Fruit fly (Drosophila melanogaster) whole organism, embryonic: ENCODE measurements around the gene Ldaf1.
A peak's percentile ranks its signal among the peaks of the same experiment; 100 is the strongest.

ENCODE experiments used
- Ada2b ChIP-seq: fragments of 200-800 bp; sonication (Bioruptor generic); IDR thresholded peaks from 2 replicates; pipeline ENCODE4 v1.3.6; 2022; ENCODE audit warnings: missing biosample characterization, missing genetic modification characterization
- Atf6 ChIP-seq: fragments of 200-800 bp; sonication (Bioruptor generic); IDR thresholded peaks from 2 replicates; pipeline ENCODE4 v1.3.6; 2022; ENCODE audit warnings: missing biosample characterization, missing genetic modification characterization
- B-H1 ChIP-seq: fragments of 200-800 bp; sonication (Bioruptor generic); IDR thresholded peaks from 3 replicates; pipeline ENCODE4 v1.3.6; 2022; ENCODE audit warnings: missing biosample characterization, missing genetic modification characterization
- CG10147 ChIP-seq: fragments of 200-800 bp; sonication (Bioruptor generic); optimal IDR thresholded peaks from 2 replicates; lab custom pipeline; 2019; ENCODE audit warnings: missing biosample characterization, mild to moderate bottlenecking, missing genetic modification characterization, moderate library complexity
- CG10431 ChIP-seq: fragments of 200-800 bp; sonication (Bioruptor generic); optimal IDR thresholded peaks from 3 replicates; lab custom pipeline; 2018; ENCODE audit warnings: missing biosample characterization, mild to moderate bottlenecking, missing genetic modification characterization
- CG10959 ChIP-seq: fragments of 200-800 bp; sonication (Bioruptor generic); IDR thresholded peaks from 2 replicates; pipeline ENCODE4 v1.3.6; 2022; ENCODE audit warnings: missing biosample characterization, missing genetic modification characterization
- CG11696 ChIP-seq: fragments of 200-800 bp; sonication (Bioruptor generic); IDR thresholded peaks from 2 replicates; pipeline ENCODE4 v1.3.6; 2022; ENCODE audit warnings: missing biosample characterization, missing genetic modification characterization
- CG1233 ChIP-seq: fragments of 200-800 bp; sonication (Bioruptor generic); optimal IDR thresholded peaks from 4 replicates; lab custom pipeline; 2018; ENCODE audit warnings: missing biosample characterization, mild to moderate bottlenecking, missing genetic modification characterization
- CG13123 ChIP-seq: fragments of 200-800 bp; sonication (Bioruptor generic); optimal IDR thresholded peaks from 2 replicates; lab custom pipeline; 2016; ENCODE audit warnings: missing biosample characterization, missing genetic modification characterization
- CG14965 ChIP-seq: fragments of 200-800 bp; sonication (Bioruptor generic); optimal IDR thresholded peaks from 2 replicates; lab custom pipeline; 2016; ENCODE audit warnings: missing biosample characterization, missing genetic modification characterization, borderline replicate concordance
- CG17912 ChIP-seq: fragments of 200-800 bp; sonication (Bioruptor generic); optimal IDR thresholded peaks from 2 replicates; lab custom pipeline; 2018; ENCODE audit warnings: missing biosample characterization, mild to moderate bottlenecking, missing genetic modification characterization
- CG18011 ChIP-seq: fragments of 200-800 bp; sonication (Bioruptor generic); optimal IDR thresholded peaks from 2 replicates; lab custom pipeline; 2017; ENCODE audit warnings: missing biosample characterization, missing genetic modification characterization, mild to moderate bottlenecking, moderate library complexity, missing genotype
- CG30403 ChIP-seq: fragments of 200-800 bp; sonication (Bioruptor generic); optimal IDR thresholded peaks from 3 replicates; lab custom pipeline; 2016; ENCODE audit warnings: missing biosample characterization, missing genetic modification characterization
- CG31224 ChIP-seq: fragments of 200-800 bp; sonication (Bioruptor generic); IDR thresholded peaks from 2 replicates; pipeline ENCODE4 v1.3.6; 2022; ENCODE audit warnings: missing biosample characterization, missing genetic modification characterization
- CG4282 ChIP-seq: fragments of 200-800 bp; sonication (Bioruptor generic); optimal IDR thresholded peaks from 2 replicates; lab custom pipeline; 2016; ENCODE audit warnings: missing biosample characterization, missing genetic modification characterization
- CG4424 ChIP-seq: fragments of 200-800 bp; sonication (Bioruptor generic); optimal IDR thresholded peaks from 3 replicates; lab custom pipeline; 2016; ENCODE audit warnings: missing biosample characterization, missing genetic modification characterization
- CG4820 ChIP-seq: fragments of 200-800 bp; sonication (Bioruptor generic); optimal IDR thresholded peaks from 3 replicates; lab custom pipeline; 2016; ENCODE audit warnings: missing biosample characterization, missing genetic modification characterization
- CG5180 ChIP-seq: fragments of 200-800 bp; sonication (Bioruptor generic); optimal IDR thresholded peaks from 3 replicates; lab custom pipeline; 2017; ENCODE audit warnings: missing biosample characterization, missing genetic modification characterization, mild to moderate bottlenecking, moderate library complexity, missing genetic modification reagents
- CG6175 ChIP-seq: fragments of 200-800 bp; sonication (Bioruptor generic); IDR thresholded peaks from 3 replicates; pipeline ENCODE4 v1.3.6; 2022; ENCODE audit warnings: missing biosample characterization, missing genetic modification characterization
- CG6654 ChIP-seq: fragments of 200-800 bp; sonication (Bioruptor generic); optimal IDR thresholded peaks from 2 replicates; lab custom pipeline; 2017; ENCODE audit warnings: missing biosample characterization, mild to moderate bottlenecking, missing genetic modification characterization
- CG6683 ChIP-seq: fragments of 200-800 bp; sonication (Bioruptor generic); optimal IDR thresholded peaks from 2 replicates; lab custom pipeline; 2017; ENCODE audit warnings: missing biosample characterization, mild to moderate bottlenecking, missing genetic modification characterization, missing genetic modification reagents
- CG6689 ChIP-seq: fragments of 200-800 bp; sonication (Bioruptor generic); IDR thresholded peaks from 2 replicates; pipeline ENCODE4 v1.3.6; 2022; ENCODE audit warnings: missing biosample characterization, missing genetic modification characterization
- CG7786 ChIP-seq: fragments of 200-800 bp; sonication (Bioruptor generic); optimal IDR thresholded peaks from 2 replicates; lab custom pipeline; 2016; ENCODE audit warnings: missing biosample characterization, missing genetic modification characterization
- CG9727 ChIP-seq: fragments of 200-800 bp; sonication (Bioruptor generic); optimal IDR thresholded peaks from 3 replicates; lab custom pipeline; 2017; ENCODE audit warnings: missing biosample characterization, mild to moderate bottlenecking, missing genetic modification characterization
- Dad ChIP-seq: fragments of 200-800 bp; sonication (Bioruptor generic); optimal IDR thresholded peaks from 3 replicates; lab custom pipeline; 2016; ENCODE audit warnings: missing biosample characterization, missing genetic modification characterization
- Fer3 ChIP-seq: fragments of 200-800 bp; sonication (Bioruptor generic); optimal IDR thresholded peaks from 2 replicates; lab custom pipeline; 2018; ENCODE audit warnings: missing biosample characterization, mild to moderate bottlenecking, missing genetic modification characterization, moderate library complexity
- HmgD ChIP-seq: fragments of 200-800 bp; sonication (Bioruptor generic); optimal IDR thresholded peaks from 3 replicates; lab custom pipeline; 2016; ENCODE audit warnings: missing biosample characterization, missing genetic modification characterization
- HmgZ ChIP-seq: fragments of 200-800 bp; sonication (Bioruptor generic); optimal IDR thresholded peaks from 2 replicates; lab custom pipeline; 2018; ENCODE audit warnings: missing biosample characterization, mild to moderate bottlenecking, missing genetic modification characterization
- Hmr ChIP-seq: fragments of 200-800 bp; sonication (Bioruptor generic); optimal IDR thresholded peaks from 3 replicates; lab custom pipeline; 2017; ENCODE audit warnings: mild to moderate bottlenecking, missing biosample characterization, missing genetic modification reagents, missing genetic modification characterization
- Lpt ChIP-seq: fragments of >200 bp; optimal IDR thresholded peaks from 2 replicates; lab custom pipeline; 2018; ENCODE audit warnings: missing biosample characterization, missing genetic modification characterization
- Mes4 ChIP-seq: fragments of 200-800 bp; sonication (Bioruptor generic); optimal IDR thresholded peaks from 2 replicates; lab custom pipeline; 2016; ENCODE audit warnings: missing biosample characterization, missing genetic modification characterization
- Mrtf ChIP-seq: fragments of 200-800 bp; sonication (Bioruptor generic); IDR thresholded peaks from 3 replicates; pipeline ENCODE4 v1.3.6; 2022; ENCODE audit warnings: missing biosample characterization, missing genetic modification characterization
- NC2α ChIP-seq: fragments of 200-800 bp; sonication (Bioruptor generic); optimal IDR thresholded peaks from 2 replicates; lab custom pipeline; 2016; ENCODE audit warnings: missing biosample characterization, missing genetic modification characterization
- Nf-YB ChIP-seq: fragments of 200-800 bp; sonication (Bioruptor generic); optimal IDR thresholded peaks from 3 replicates; lab custom pipeline; 2019; ENCODE audit warnings: missing biosample characterization, mild to moderate bottlenecking, missing genetic modification characterization, moderate library complexity
- Pdp1 ChIP-seq, 2 experiments: fragments of 200-800 bp; sonication (Bioruptor generic); optimal IDR thresholded peaks; 3 replicates each; lab custom pipeline; 2016; ENCODE audit warnings: missing biosample characterization in 2 of 2, missing genetic modification characterization in 2 of 2, mild to moderate bottlenecking in 1 of 2, moderate library complexity in 1 of 2
- Scr ChIP-seq: fragments of 200-800 bp; sonication (Bioruptor generic); IDR thresholded peaks from 2 replicates; pipeline ENCODE4 v1.3.6; 2022; ENCODE audit warnings: missing biosample characterization, missing genetic modification characterization; ENCODE audit not compliant: partially characterized antibody
- Stat92E ChIP-seq, 3 experiments: fragments of >200 bp in 2 of 3; fragments of 200-800 bp in 1 of 3; sonication (Bioruptor generic) in 1 of 3; optimal IDR thresholded peaks; 2 replicates each; lab custom pipeline; 2017 to 2019; ENCODE audit warnings: missing biosample characterization in 3 of 3, missing genetic modification characterization in 3 of 3, mild to moderate bottlenecking in 1 of 3, moderate library complexity in 1 of 3
- Xbp1 ChIP-seq: fragments of 200-800 bp; sonication (Bioruptor generic); optimal IDR thresholded peaks from 3 replicates; lab custom pipeline; 2016; ENCODE audit warnings: missing biosample characterization, mild to moderate bottlenecking, missing genetic modification characterization
- ac ChIP-seq: fragments of 200-800 bp; sonication (Bioruptor generic); optimal IDR thresholded peaks from 3 replicates; lab custom pipeline; 2017; ENCODE audit warnings: missing biosample characterization, mild to moderate bottlenecking, missing genetic modification characterization
- al ChIP-seq: fragments of 200-800 bp; sonication (Bioruptor generic); IDR thresholded peaks from 2 replicates; pipeline ENCODE4 v1.3.6; 2022; ENCODE audit warnings: missing biosample characterization, missing genetic modification characterization
- cas ChIP-seq: fragments of 200-800 bp; sonication (Bioruptor generic); IDR thresholded peaks from 2 replicates; pipeline ENCODE4 v1.3.6; 2022; ENCODE audit warnings: missing biosample characterization, missing genetic modification characterization
- chif ChIP-seq, 2 experiments: fragments of 200-800 bp; sonication (Bioruptor generic); optimal IDR thresholded peaks; 3 replicates each; lab custom pipeline; 2016; ENCODE audit warnings: missing biosample characterization in 2 of 2, missing genetic modification characterization in 2 of 2
- exex ChIP-seq: fragments of 200-800 bp; sonication (Bioruptor generic); optimal IDR thresholded peaks from 4 replicates; lab custom pipeline; 2018; ENCODE audit warnings: missing biosample characterization, mild to moderate bottlenecking, missing genetic modification characterization, moderate library complexity
- fd102C ChIP-seq: fragments of 200-800 bp; sonication (Bioruptor generic); optimal IDR thresholded peaks from 2 replicates; lab custom pipeline; 2018; ENCODE audit warnings: missing biosample characterization, mild to moderate bottlenecking, missing genetic modification characterization, moderate library complexity
- fd96Cb ChIP-seq: fragments of 200-800 bp; sonication (Bioruptor generic); optimal IDR thresholded peaks from 2 replicates; lab custom pipeline; 2018; ENCODE audit warnings: missing biosample characterization, mild to moderate bottlenecking, missing genetic modification characterization, moderate library complexity
- kni ChIP-seq: fragments of 200-800 bp; sonication (Bioruptor generic); optimal IDR thresholded peaks from 3 replicates; lab custom pipeline; 2017; ENCODE audit warnings: mild to moderate bottlenecking, missing biosample characterization, missing genetic modification reagents, missing genetic modification characterization
- pfk ChIP-seq: fragments of 200-800 bp; sonication (Bioruptor generic); optimal IDR thresholded peaks from 2 replicates; lab custom pipeline; 2018; ENCODE audit warnings: missing biosample characterization, mild to moderate bottlenecking, missing genetic modification characterization, moderate library complexity
- sens ChIP-seq: fragments of 200-800 bp; sonication (Bioruptor generic); peaks from one replicate; lab custom pipeline; 2016; ENCODE audit warnings: missing biosample characterization, missing genetic modification characterization
- slou ChIP-seq: fragments of 200-800 bp; sonication (Bioruptor generic); optimal IDR thresholded peaks from 3 replicates; lab custom pipeline; 2016; ENCODE audit warnings: missing biosample characterization, missing genetic modification characterization
- wor ChIP-seq: fragments of 200-800 bp; sonication (Bioruptor generic); IDR thresholded peaks from 2 replicates; pipeline ENCODE4 v1.3.6; 2022; ENCODE audit warnings: missing biosample characterization, missing genetic modification characterization

Ldaf1 gene

dm6 chrX:1879606-1880110 is 22.1 kb downstream of the Ldaf1 start, which contains the start of gene CG14818 (continued):
- TF ChIP-seq CG13123 (no peak), B-H1 (GFP tag; lab: Robert Waterston, UW) (peak; percentile 28; the same call in 1 of the 3 replicates), CG9727 (GFP tag; lab: Kevin White, UChicago) (peak; percentile 54), CG31224 (GFP tag; lab: Robert Waterston, UW) (no peak), CG6683 (GFP tag; lab: Kevin White, UChicago) (no peak), HmgZ (tag; lab: Kevin White, UChicago) (peak; percentile 60), Nf-YB (GFP tag; lab: Kevin White, UChicago) (peak; percentile 79), exex (no peak), CG6175 (GFP tag; lab: Robert Waterston, UW) (no peak), Pdp1 (GFP tag; optimal IDR thresholded peaks at IDR 0.05; lab: Kevin White, UChicago) (peak; percentile 36 to 63), NC2α (no peak), al (GFP tag; lab: Robert Waterston, UW) (peak; percentile 60; the same call in 1 of the 2 replicates), kni (GFP tag; lab: Kevin White, UChicago) (no peak), Xbp1 (GFP tag; lab: Kevin White, UChicago) (peak; percentile 61), Hmr (GFP tag; lab: Kevin White, UChicago) (peak; percentile 70), CG10431 (no peak), CG30403 (GFP tag; lab: Kevin White, UChicago) (peak; percentile 53), CG1233 (GFP tag; lab: Kevin White, UChicago) (peak; percentile 38), CG7786 (GFP tag; lab: Kevin White, UChicago) (peak; percentile 74), CG14965 (no peak), sens (GFP tag; lab: Kevin White, UChicago) (peak; percentile 88), HmgD (GFP tag; lab: Kevin White, UChicago) (no peak), Scr (GFP tag; lab: Robert Waterston, UW) (peak; percentile 92), CG4424 (GFP tag; lab: Kevin White, UChicago) (peak; percentile 50), CG10147 (GFP tag; lab: Kevin White, UChicago) (peak; percentile 65), fd102C (GFP tag; lab: Kevin White, UChicago) (no peak), ac (GFP tag; lab: Kevin White, UChicago) (no peak), CG18011 (GFP tag; lab: Kevin White, UChicago) (no peak), wor (no peak), CG6654 (GFP tag; lab: Kevin White, UChicago) (peak; percentile 17), Fer3 (tag; lab: Kevin White, UChicago) (peak; percentile 70), pfk (GFP tag; lab: Kevin White, UChicago) (no peak), fd96Cb (peak; percentile 56), Lpt (no peak), chif (GFP tag; optimal IDR thresholded peaks at IDR 0.05; lab: Kevin White, UChicago) (peak; percentile 30 to 56), CG17912 (GFP tag; lab: Kevin White, UChicago) (peak; percentile 13), Mrtf (GFP tag; lab: Robert Waterston, UW) (peak; percentile 33; the same call in 1 of the 3 replicates), CG5180 (no peak), CG6689 (GFP tag; lab: Robert Waterston, UW) (peak; percentile 56), Atf6 (peak; percentile 59; the same call in 1 of the 2 replicates), slou (no peak), Dad (GFP tag; lab: Kevin White, UChicago) (no peak), Stat92E (GFP tag; optimal IDR thresholded peaks at IDR 0.05; lab: Kevin White, UChicago) (no peak), CG10959 (GFP tag; lab: Robert Waterston, UW) (peak; percentile 33; the same call in 1 of the 2 replicates), cas (peak; percentile 51; the same call in 1 of the 2 replicates), CG4820 (peak; percentile 51), Mes4 (GFP tag; lab: Kevin White, UChicago) (peak; percentile 4), Ada2b (GFP tag; lab: Robert Waterston, UW) (peak; percentile 60), CG4282 (no peak), CG11696 (GFP tag; lab: Robert Waterston, UW) (no peak)
